Fruit fly (Drosophila melanogaster) whole organism, embryonic: Measurements from ENCODE around the gene MAPk-Ak2.

ENCODE experiments used
- Adf1 ChIP-seq: fragments of 200-800 bp; sonication (Bioruptor generic); IDR thresholded peaks from 2 replicates; pipeline ENCODE4 v1.3.6; 2022; ENCODE audit warnings: missing biosample characterization, missing genetic modification characterization
- BEAF-32 ChIP-seq: fragments of 200-800 bp; sonication (Bioruptor generic); optimal IDR thresholded peaks from 3 replicates; lab custom pipeline; 2017; ENCODE audit warnings: missing biosample characterization, missing genetic modification characterization, mild to moderate bottlenecking, moderate library complexity, missing genetic modification reagents
- CG10543 ChIP-seq: fragments of 200-800 bp; sonication (Bioruptor generic); optimal IDR thresholded peaks from 3 replicates; lab custom pipeline; 2017; ENCODE audit warnings: missing biosample characterization, mild to moderate bottlenecking, missing genetic modification characterization, moderate library complexity
- CG11247 ChIP-seq: fragments of 200-800 bp; sonication (Bioruptor generic); IDR thresholded peaks from 2 replicates; pipeline ENCODE4 v1.3.6; 2022; ENCODE audit warnings: missing biosample characterization, missing genetic modification characterization
- CG11504 ChIP-seq: fragments of 200-800 bp; sonication (Bioruptor generic); optimal IDR thresholded peaks from 3 replicates; lab custom pipeline; 2019; ENCODE audit warnings: missing biosample characterization, mild to moderate bottlenecking, missing genetic modification characterization, moderate library complexity
- CG14710 ChIP-seq: fragments of 200-800 bp; sonication (Bioruptor generic); optimal IDR thresholded peaks from 3 replicates; lab custom pipeline; 2019; ENCODE audit warnings: missing biosample characterization, mild to moderate bottlenecking, missing genetic modification characterization, moderate library complexity
- CG15073 ChIP-seq: fragments of 200-800 bp; sonication (Bioruptor generic); optimal IDR thresholded peaks from 2 replicates; lab custom pipeline; 2016; ENCODE audit warnings: missing biosample characterization, missing genetic modification characterization
- CG15696 ChIP-seq: fragments of 200-800 bp; sonication (Bioruptor generic); optimal IDR thresholded peaks from 2 replicates; lab custom pipeline; 2019; ENCODE audit warnings: missing biosample characterization, mild to moderate bottlenecking, missing genetic modification characterization, moderate library complexity
- CG1603 ChIP-seq: fragments of 200-800 bp; sonication (Bioruptor generic); optimal IDR thresholded peaks from 2 replicates; lab custom pipeline; 2019; ENCODE audit warnings: missing biosample characterization, mild to moderate bottlenecking, missing genetic modification characterization, moderate library complexity
- CG16779 ChIP-seq: fragments of 200-800 bp; sonication (Bioruptor generic); IDR thresholded peaks from 2 replicates; pipeline ENCODE4 v1.3.6; 2022; ENCODE audit warnings: missing biosample characterization, missing genetic modification characterization
- CG17186 ChIP-seq: fragments of 200-800 bp; sonication (Bioruptor generic); optimal IDR thresholded peaks from 3 replicates; lab custom pipeline; 2017; ENCODE audit warnings: missing biosample characterization, missing genetic modification reagents, missing genetic modification characterization
- CG17912 ChIP-seq: fragments of 200-800 bp; sonication (Bioruptor generic); optimal IDR thresholded peaks from 2 replicates; lab custom pipeline; 2018; ENCODE audit warnings: missing biosample characterization, mild to moderate bottlenecking, missing genetic modification characterization
- CG32532 ChIP-seq: fragments of 200-800 bp; sonication (Bioruptor generic); IDR thresholded peaks from 2 replicates; pipeline ENCODE4 v1.3.6; 2022; ENCODE audit warnings: missing biosample characterization, missing genetic modification characterization
- CG4360 ChIP-seq: fragments of 200-800 bp; sonication (Bioruptor generic); IDR thresholded peaks from 2 replicates; pipeline ENCODE4 v1.3.6; 2022; ENCODE audit warnings: missing biosample characterization, missing genetic modification characterization
- CG5953 ChIP-seq: fragments of 200-800 bp; sonication (Bioruptor generic); IDR thresholded peaks from 2 replicates; pipeline ENCODE4 v1.3.6; 2022; ENCODE audit warnings: missing biosample characterization, missing genetic modification characterization
- CG7271 ChIP-seq: fragments of 200-800 bp; sonication (Bioruptor generic); optimal IDR thresholded peaks from 2 replicates; lab custom pipeline; 2018; ENCODE audit warnings: missing biosample characterization, mild to moderate bottlenecking, missing genetic modification characterization, moderate library complexity
- CG7745 ChIP-seq: fragments of 200-800 bp; sonication (Bioruptor generic); optimal IDR thresholded peaks from 2 replicates; lab custom pipeline; 2018; ENCODE audit warnings: missing biosample characterization, mild to moderate bottlenecking, missing genetic modification characterization, moderate library complexity
- CG9817 ChIP-seq: fragments of 200-800 bp; sonication (Bioruptor generic); optimal IDR thresholded peaks from 2 replicates; lab custom pipeline; 2018; ENCODE audit warnings: missing biosample characterization, mild to moderate bottlenecking, missing genetic modification characterization, moderate library complexity
- D ChIP-seq, 2 experiments: fragments of 200-800 bp in 1 of 2; fragments of >200 bp in 1 of 2; sonication (Bioruptor generic) in 1 of 2; optimal IDR thresholded peaks; 2 replicates in 1 of 2; 3 replicates in 1 of 2; lab custom pipeline; 2017; ENCODE audit warnings: mild to moderate bottlenecking in 1 of 2, missing biosample characterization in 1 of 2, missing genetic modification characterization in 1 of 2, missing genetic modification reagents in 1 of 2
- Dll ChIP-seq: fragments of 200-800 bp; sonication (Bioruptor generic); IDR thresholded peaks from 4 replicates; pipeline ENCODE4 v1.3.6; 2022; ENCODE audit warnings: missing biosample characterization, missing genetic modification characterization; ENCODE audit not compliant: partially characterized antibody
- Ets97D ChIP-seq: fragments of 200-800 bp; sonication (Bioruptor generic); optimal IDR thresholded peaks from 3 replicates; lab custom pipeline; 2016; ENCODE audit warnings: missing biosample characterization, missing genetic modification characterization
- Meics ChIP-seq: fragments of 200-800 bp; sonication (Bioruptor generic); optimal IDR thresholded peaks from 2 replicates; lab custom pipeline; 2017; ENCODE audit warnings: missing biosample characterization, mild to moderate bottlenecking, missing genetic modification characterization
- Myb ChIP-seq: fragments of 200-800 bp; sonication (Bioruptor generic); optimal IDR thresholded peaks from 2 replicates; lab custom pipeline; 2016; ENCODE audit warnings: missing biosample characterization, missing genetic modification characterization
- Neu2 ChIP-seq: fragments of 200-800 bp; sonication (Bioruptor generic); optimal IDR thresholded peaks from 3 replicates; lab custom pipeline; 2016; ENCODE audit warnings: missing biosample characterization, missing genetic modification characterization, borderline replicate concordance
- Nf-YA ChIP-seq: fragments of 200-800 bp; sonication (Bioruptor generic); IDR thresholded peaks from 2 replicates; pipeline ENCODE4 v1.3.6; 2022; ENCODE audit warnings: missing biosample characterization, missing genetic modification characterization
- Poxn ChIP-seq: fragments of 200-800 bp; sonication (Bioruptor generic); IDR thresholded peaks from 2 replicates; pipeline ENCODE4 v1.3.6; 2022; ENCODE audit warnings: missing biosample characterization, missing genetic modification characterization
- Trl ChIP-seq, 3 experiments: fragments of >200 bp in 2 of 3; fragments of 200-800 bp in 1 of 3; sonication (Bioruptor generic) in 1 of 3; optimal IDR thresholded peaks; 2 replicates in 1 of 3; 3 replicates in 2 of 3; lab custom pipeline; 2016 to 2017; ENCODE audit warnings: missing biosample characterization in 1 of 3, missing genetic modification characterization in 1 of 3
- al ChIP-seq: fragments of 200-800 bp; sonication (Bioruptor generic); IDR thresholded peaks from 2 replicates; pipeline ENCODE4 v1.3.6; 2022; ENCODE audit warnings: missing biosample characterization, missing genetic modification characterization
- aop ChIP-seq: fragments of 200-800 bp; sonication (Bioruptor generic); IDR thresholded peaks from 2 replicates; pipeline ENCODE4 v1.3.6; 2022; ENCODE audit warnings: missing biosample characterization, missing genetic modification characterization
- caup ChIP-seq: fragments of 200-800 bp; sonication (Bioruptor generic); optimal IDR thresholded peaks from 3 replicates; lab custom pipeline; 2017; ENCODE audit warnings: missing biosample characterization, mild to moderate bottlenecking, missing genetic modification characterization, moderate library complexity; ENCODE audit not compliant: severe bottlenecking
- chinmo ChIP-seq: fragments of 200-800 bp; sonication (Bioruptor generic); IDR thresholded peaks from 4 replicates; pipeline ENCODE4 v1.3.6; 2022; ENCODE audit warnings: missing biosample characterization, missing genetic modification characterization; ENCODE audit not compliant: partially characterized antibody
- crp ChIP-seq, 2 experiments: fragments of 200-800 bp; sonication (Bioruptor generic); optimal IDR thresholded peaks; 2 replicates in 1 of 2; 3 replicates in 1 of 2; lab custom pipeline; 2017; ENCODE audit warnings: missing biosample characterization in 2 of 2, missing genetic modification characterization in 2 of 2, mild to moderate bottlenecking in 1 of 2, moderate library complexity in 1 of 2
- dmrt11E ChIP-seq: fragments of 200-800 bp; sonication (Bioruptor generic); optimal IDR thresholded peaks from 3 replicates; lab custom pipeline; 2018; ENCODE audit warnings: missing biosample characterization, mild to moderate bottlenecking, missing genetic modification characterization, moderate library complexity
- grn ChIP-seq: fragments of 200-800 bp; sonication (Bioruptor generic); optimal IDR thresholded peaks from 3 replicates; lab custom pipeline; 2017; ENCODE audit warnings: missing biosample characterization, missing genetic modification characterization
- hth ChIP-seq: fragments of >200 bp; optimal IDR thresholded peaks from 2 replicates; lab custom pipeline; 2017; ENCODE audit warnings: inconsistent platforms
- mirr ChIP-seq: fragments of 200-800 bp; sonication (Bioruptor generic); optimal IDR thresholded peaks from 3 replicates; lab custom pipeline; 2018; ENCODE audit warnings: missing biosample characterization, mild to moderate bottlenecking, missing genetic modification characterization
- mld ChIP-seq: fragments of 200-800 bp; sonication (Bioruptor generic); IDR thresholded peaks from 3 replicates; pipeline ENCODE4 v1.3.6; 2022; ENCODE audit warnings: missing biosample characterization, missing genetic modification characterization; ENCODE audit not compliant: partially characterized antibody
- nerfin-1 ChIP-seq: fragments of 200-800 bp; sonication (Bioruptor generic); optimal IDR thresholded peaks from 3 replicates; lab custom pipeline; 2019; ENCODE audit warnings: missing biosample characterization, mild to moderate bottlenecking, missing genetic modification characterization, moderate library complexity
- row ChIP-seq: fragments of 200-800 bp; sonication (Bioruptor generic); IDR thresholded peaks from 3 replicates; pipeline ENCODE4 v1.3.6; 2022; ENCODE audit warnings: missing biosample characterization, missing genetic modification characterization
- sc ChIP-seq, 3 experiments: fragments of >200 bp in 2 of 3; fragments of 200-800 bp in 1 of 3; sonication (Bioruptor generic) in 1 of 3; optimal IDR thresholded peaks; 2 replicates in 2 of 3; 3 replicates in 1 of 3; lab custom pipeline; 2017; ENCODE audit warnings: mild to moderate bottlenecking in 1 of 3, missing biosample characterization in 1 of 3, missing genetic modification characterization in 1 of 3, missing genetic modification reagents in 1 of 3
- slou ChIP-seq: fragments of 200-800 bp; sonication (Bioruptor generic); optimal IDR thresholded peaks from 3 replicates; lab custom pipeline; 2016; ENCODE audit warnings: missing biosample characterization, missing genetic modification characterization
- sna ChIP-seq: fragments of 200-800 bp; sonication (Bioruptor generic); IDR thresholded peaks from 2 replicates; pipeline ENCODE4 v1.3.6; 2022; ENCODE audit warnings: missing biosample characterization, missing genetic modification characterization; ENCODE audit not compliant: partially characterized antibody
- so ChIP-seq: fragments of 200-800 bp; sonication (Bioruptor generic); IDR thresholded peaks from 3 replicates; pipeline ENCODE4 v1.3.6; 2022; ENCODE audit warnings: missing biosample characterization, missing genetic modification characterization
- tx ChIP-seq: fragments of 200-800 bp; sonication (Bioruptor generic); optimal IDR thresholded peaks from 2 replicates; lab custom pipeline; 2016; ENCODE audit warnings: missing biosample characterization, missing genetic modification characterization
- unpg ChIP-seq: fragments of 200-800 bp; sonication (Bioruptor generic); optimal IDR thresholded peaks from 3 replicates; lab custom pipeline; 2018; ENCODE audit warnings: missing biosample characterization, mild to moderate bottlenecking, missing genetic modification characterization, moderate library complexity

MAPk-Ak2 gene

dm6 chrX:5746864-5747861 is 16.8 kb downstream of the MAPk-Ak2 start, which contains the start of the genes IntS6 and Rtel1 (continued):
- TF ChIP-seq sc (optimal IDR thresholded peaks at IDR 0.05; lab: Kevin White, UChicago) (no peak), sc (GFP tag; optimal IDR thresholded peaks at IDR 0.05; lab: Kevin White, UChicago) (peak; percentile 74), mirr (GFP tag; lab: Kevin White, UChicago) (peak; percentile 97), CG17186 (GFP tag; lab: Kevin White, UChicago) (peak; percentile 76), D (optimal IDR thresholded peaks at IDR 0.05; lab: Kevin White, UChicago) (peak; percentile 12), D (GFP tag; optimal IDR thresholded peaks at IDR 0.05; lab: Kevin White, UChicago) (peak; percentile 79), so (peak; percentile 89; the same call in 2 of the 3 replicates), CG17912 (peak; percentile 81), CG11247 (peak; percentile 82), CG9817 (tag; lab: Kevin White, UChicago) (peak; percentile 94), row (GFP tag; lab: Robert Waterston, UW) (peak; percentile 98), sna (no peak), CG7745 (tag; lab: Kevin White, UChicago) (no peak), chinmo (GFP tag; lab: Robert Waterston, UW) (peak; percentile 100), caup (GFP tag; lab: Kevin White, UChicago) (peak; percentile 88), dmrt11E (tag; lab: Kevin White, UChicago) (peak; percentile 81), al (GFP tag; lab: Robert Waterston, UW) (peak; percentile 91), aop (GFP tag; lab: Robert Waterston, UW) (no peak), CG7271 (peak; percentile 52), nerfin-1 (tag; lab: Kevin White, UChicago) (peak; percentile 80), BEAF-32 (GFP tag; lab: Kevin White, UChicago) (peak; percentile 58), CG10543 (peak; percentile 90), Adf1 (GFP tag; lab: Robert Waterston, UW) (peak; percentile 73), CG4360 (GFP tag; lab: Robert Waterston, UW) (peak; percentile 74), grn (GFP tag; lab: Kevin White, UChicago) (peak; percentile 77), slou (GFP tag; lab: Kevin White, UChicago) (peak; percentile 79), CG11504 (tag; lab: Kevin White, UChicago) (peak; percentile 90), Dll (GFP tag; lab: Robert Waterston, UW) (0 out of 4 replicates have a peak, but pooled peaks have one; percentile 24), hth (no peak), Trl (optimal IDR thresholded peaks at IDR 0.05; lab: Kevin White, UChicago) (peak; percentile 49 to 79), Trl (GFP tag; optimal IDR thresholded peaks at IDR 0.05; lab: Kevin White, UChicago) (peak; percentile 92), CG1603 (tag; lab: Kevin White, UChicago) (peak; percentile 91), Nf-YA (GFP tag; lab: Robert Waterston, UW) (peak; percentile 78), mld (no peak), Ets97D (peak; percentile 73), Myb (GFP tag; lab: Kevin White, UChicago) (peak; percentile 81), CG14710 (tag; lab: Kevin White, UChicago) (peak; percentile 85), crp (GFP tag; optimal IDR thresholded peaks at IDR 0.05; lab: Kevin White, UChicago) (peak in 1 of 2 experiments; percentile 74), Neu2 (GFP tag; lab: Kevin White, UChicago) (no peak), tx (GFP tag; lab: Kevin White, UChicago) (peak; percentile 91), Poxn (peak; percentile 82), Meics (GFP tag; lab: Kevin White, UChicago) (peak; percentile 90), CG16779 (GFP tag; lab: Robert Waterston, UW) (peak; percentile 81), unpg (GFP tag; lab: Kevin White, UChicago) (peak; percentile 93), CG15696 (peak; percentile 86), CG5953 (GFP tag; lab: Robert Waterston, UW) (no peak), CG32532 (GFP tag; lab: Robert Waterston, UW) (peak; percentile 93), CG15073 (GFP tag; lab: Kevin White, UChicago) (peak; percentile 38)
